Worm (Caenorhabditis elegans) whole organism, L2 larva: ENCODE results near the gene srx-44.

Experiments
- gmeb-1 ChIP-seq: fragments of 150-350 bp; optimal IDR thresholded peaks from 2 replicates; lab custom pipeline; 2014; ENCODE audit warnings: missing biosample characterization, missing genetic modification characterization
- lin-11 ChIP-seq: fragments of 150-350 bp; sonication (generic microtip); optimal IDR thresholded peaks from 2 replicates; lab custom pipeline; 2014; ENCODE audit warnings: missing biosample characterization, missing genetic modification characterization, inconsistent platforms, mixed read lengths
- lin-39 ChIP-seq: fragments of 150-350 bp; optimal IDR thresholded peaks from 2 replicates; lab custom pipeline; 2014; ENCODE audit warnings: missing biosample characterization, missing genetic modification reagents, missing genetic modification characterization

- no peak for TF ChIP-seq lin-39 (tag; lab: Kevin White, UChicago)
- TF ChIP-seq lin-11 (tag; lab: Kevin White, UChicago): no peak
- TF ChIP-seq gmeb-1 (tag; lab: Kevin White, UChicago): no peak
These were observed 29.0 kb downstream of the srx-44 start, which contains the start of gene best-12 for ce11 chrV:16049177-16049576.
